Worm (Caenorhabditis elegans): ENCODE measurements around the gene B0280.7.

Gene B0280.7

ce11 chrIII:7068520-7069113 lies 43.1 kb downstream of the B0280.7 start, which contains the start of the genes ubc-18 and R01H2.8:
TSS of gene ubc-18 (minus strand) at chrIII:7068570.
TSS of gene R01H2.8 (plus strand) at chrIII:7069063.
- TF ChIP-seq F13C5.2 (tag; optimal IDR thresholded peaks at IDR 0.05) (no peak), aly-1 (tag; optimal IDR thresholded peaks at IDR 0.05) (no peak), B0310.2 (tag; optimal IDR thresholded peaks at IDR 0.05) (no peak), ceh-13 (GFP tag; optimal IDR thresholded peaks at IDR 0.05) (no peak), pes-1 (GFP tag; IDR thresholded peaks at IDR 0.05) (no peak), hnd-1 (tag; optimal IDR thresholded peaks at IDR 0.05) (no peak), sea-1 (GFP tag; conservative IDR thresholded peaks at IDR 0.05) (no peak), tbx-37 (GFP tag; conservative IDR thresholded peaks at IDR 0.05) (no peak), scrt-1 (GFP tag; IDR thresholded peaks at IDR 0.05) (no peak)

ce11 chrIII:7067385-7067896 lies 44.3 kb downstream of the B0280.7 start, which contains the start of gene ger-1:
TSS of gene ger-1 (minus strand) at chrIII:7067477.
- TF ChIP-seq ceh-13 (GFP tag; optimal IDR thresholded peaks at IDR 0.05) (no peak), flt-1 (GFP tag; IDR thresholded peaks at IDR 0.05) (no peak), tra-4 (tag; optimal IDR thresholded peaks at IDR 0.05) (no peak), F13C5.2 (tag; optimal IDR thresholded peaks at IDR 0.05) (no peak), hnd-1 (tag; optimal IDR thresholded peaks at IDR 0.05) (no peak), aly-1 (tag; optimal IDR thresholded peaks at IDR 0.05) (no peak), tbx-37 (GFP tag; conservative IDR thresholded peaks at IDR 0.05) (no peak), sea-1 (GFP tag; conservative IDR thresholded peaks at IDR 0.05) (no peak), ama-1 (optimal IDR thresholded peaks at IDR 0.05) (no peak), ceh-36 (tag; optimal IDR thresholded peaks at IDR 0.05) (no peak), hmg-4 (GFP tag; optimal IDR thresholded peaks at IDR 0.05) (no peak), B0310.2 (tag; optimal IDR thresholded peaks at IDR 0.05) (no peak), ets-7 (tag; optimal IDR thresholded peaks at IDR 0.05) (no peak), pes-1 (GFP tag; IDR thresholded peaks at IDR 0.05) (no peak), scrt-1 (GFP tag; IDR thresholded peaks at IDR 0.05) (no peak), tbx-11 (GFP tag; IDR thresholded peaks at IDR 0.05) (no peak), hmbx-1 (tag; optimal IDR thresholded peaks at IDR 0.05) (no peak)

ce11 chrIII:7064185-7064584 lies 47.5 kb downstream of the B0280.7 start, which contains the start of gene R01H2.4:
TSS of gene R01H2.4 (minus strand) at chrIII:7064285.
- TF ChIP-seq scrt-1 (GFP tag; IDR thresholded peaks at IDR 0.05) (no peak), ceh-36 (tag; optimal IDR thresholded peaks at IDR 0.05) (no peak), ets-7 (tag; optimal IDR thresholded peaks at IDR 0.05) (no peak), aly-1 (tag; optimal IDR thresholded peaks at IDR 0.05) (no peak), tbx-11 (GFP tag; IDR thresholded peaks at IDR 0.05) (no peak), ama-1 (optimal IDR thresholded peaks at IDR 0.05) (no peak)

ce11 chrIII:7063061-7063460 lies 48.6 kb downstream of the B0280.7 start:
- no peak for TF ChIP-seq B0310.2 (tag; optimal IDR thresholded peaks at IDR 0.05)
- TF ChIP-seq F13C5.2 (tag; optimal IDR thresholded peaks at IDR 0.05) = no peak
- no peak for TF ChIP-seq flt-1 (GFP tag; IDR thresholded peaks at IDR 0.05)
- TF ChIP-seq tbx-11 (GFP tag; IDR thresholded peaks at IDR 0.05) = no peak
- TF ChIP-seq aly-1 (tag; optimal IDR thresholded peaks at IDR 0.05) = no peak
- TF ChIP-seq ets-7 (tag; optimal IDR thresholded peaks at IDR 0.05) = no peak
- TF ChIP-seq pes-1 (GFP tag; IDR thresholded peaks at IDR 0.05) = no peak
- no peak for TF ChIP-seq hnd-1 (tag; optimal IDR thresholded peaks at IDR 0.05)
- no peak for TF ChIP-seq tbx-37 (GFP tag; conservative IDR thresholded peaks at IDR 0.05)
- TF ChIP-seq ceh-13 (GFP tag; optimal IDR thresholded peaks at IDR 0.05) = no peak
- no peak for TF ChIP-seq ceh-36 (tag; optimal IDR thresholded peaks at IDR 0.05)
- no peak for TF ChIP-seq hmg-4 (GFP tag; optimal IDR thresholded peaks at IDR 0.05)
- TF ChIP-seq sea-1 (GFP tag; conservative IDR thresholded peaks at IDR 0.05) = no peak
- TF ChIP-seq tra-4 (tag; optimal IDR thresholded peaks at IDR 0.05) = no peak
- TF ChIP-seq hmbx-1 (tag; optimal IDR thresholded peaks at IDR 0.05) = no peak
- TF ChIP-seq scrt-1 (GFP tag; IDR thresholded peaks at IDR 0.05) = no peak
- TF ChIP-seq ama-1 (optimal IDR thresholded peaks at IDR 0.05) = no peak

- TF ChIP-seq pes-1 (GFP tag; IDR thresholded peaks at IDR 0.05) (no peak), scrt-1 (GFP tag; IDR thresholded peaks at IDR 0.05) (no peak), tbx-11 (GFP tag; IDR thresholded peaks at IDR 0.05) (no peak), tbx-37 (GFP tag; conservative IDR thresholded peaks at IDR 0.05) (no peak), ceh-36 (tag; optimal IDR thresholded peaks at IDR 0.05) (no peak), ets-7 (tag; optimal IDR thresholded peaks at IDR 0.05) (no peak), hmg-4 (GFP tag; optimal IDR thresholded peaks at IDR 0.05) (no peak)
Measured at ce11 chrIII:7062580-7062979, 49.1 kb downstream of the B0280.7 start, which contains the start of gene R01H2.1. TSS of gene R01H2.1 (plus strand) at chrIII:7062880.

- no peak for TF ChIP-seq hnd-1 (tag; optimal IDR thresholded peaks at IDR 0.05)
- no peak for TF ChIP-seq B0310.2 (tag; optimal IDR thresholded peaks at IDR 0.05)
- no peak for TF ChIP-seq ama-1 (optimal IDR thresholded peaks at IDR 0.05)
- no peak for TF ChIP-seq ceh-13 (GFP tag; optimal IDR thresholded peaks at IDR 0.05)
- TF ChIP-seq tbx-37 (GFP tag; conservative IDR thresholded peaks at IDR 0.05) = no peak
- TF ChIP-seq scrt-1 (GFP tag; IDR thresholded peaks at IDR 0.05) = no peak
- no peak for TF ChIP-seq tra-4 (tag; optimal IDR thresholded peaks at IDR 0.05)
- TF ChIP-seq hmbx-1 (tag; optimal IDR thresholded peaks at IDR 0.05) = no peak
- no peak for TF ChIP-seq tbx-11 (GFP tag; IDR thresholded peaks at IDR 0.05)
- TF ChIP-seq sea-1 (GFP tag; conservative IDR thresholded peaks at IDR 0.05) = no peak
- no peak for TF ChIP-seq ceh-36 (tag; optimal IDR thresholded peaks at IDR 0.05)
- TF ChIP-seq F13C5.2 (tag; optimal IDR thresholded peaks at IDR 0.05) = no peak
- no peak for TF ChIP-seq hmg-4 (GFP tag; optimal IDR thresholded peaks at IDR 0.05)
- no peak for TF ChIP-seq pes-1 (GFP tag; IDR thresholded peaks at IDR 0.05)
- no peak for TF ChIP-seq flt-1 (GFP tag; IDR thresholded peaks at IDR 0.05)
- TF ChIP-seq ets-7 (tag; optimal IDR thresholded peaks at IDR 0.05) = no peak
- no peak for TF ChIP-seq aly-1 (tag; optimal IDR thresholded peaks at IDR 0.05)
Measured at ce11 chrIII:7060531-7061095, 51.1 kb downstream of the B0280.7 start, which contains the start of gene egg-2. TSS of gene egg-2 (minus strand) at chrIII:7060583.
